Fruit fly (Drosophila melanogaster) whole organism, embryonic: ENCODE results near the gene Sk1.

Source experiments
- Bteb2 ChIP-seq: fragments of 200-800 bp; sonication (Bioruptor generic); optimal IDR thresholded peaks from 2 replicates; lab custom pipeline; 2016; ENCODE audit warnings: missing biosample characterization, missing genetic modification characterization
- CG10979 ChIP-seq: fragments of 200-800 bp; sonication (Bioruptor generic); optimal IDR thresholded peaks from 2 replicates; lab custom pipeline; 2018; ENCODE audit warnings: missing biosample characterization, mild to moderate bottlenecking, missing genetic modification characterization, moderate library complexity
- CG11456 ChIP-seq: fragments of 200-800 bp; sonication (Bioruptor generic); IDR thresholded peaks from 3 replicates; pipeline ENCODE4 v1.3.6; 2022; ENCODE audit warnings: missing biosample characterization, missing genetic modification characterization
- CG12659 ChIP-seq: fragments of 200-800 bp; sonication (Bioruptor generic); optimal IDR thresholded peaks from 3 replicates; lab custom pipeline; 2017; ENCODE audit warnings: mild to moderate bottlenecking, missing biosample characterization, missing genetic modification reagents, missing genetic modification characterization
- CG14441 ChIP-seq: fragments of 200-800 bp; sonication (Bioruptor generic); IDR thresholded peaks from 2 replicates; pipeline ENCODE4 v1.3.6; 2022; ENCODE audit warnings: missing biosample characterization, missing genetic modification characterization
- CG15073 ChIP-seq: fragments of 200-800 bp; sonication (Bioruptor generic); optimal IDR thresholded peaks from 2 replicates; lab custom pipeline; 2016; ENCODE audit warnings: missing biosample characterization, missing genetic modification characterization
- CG15601 ChIP-seq: fragments of 200-800 bp; sonication (Bioruptor generic); optimal IDR thresholded peaks from 3 replicates; lab custom pipeline; 2019; ENCODE audit warnings: missing biosample characterization, mild to moderate bottlenecking, missing genetic modification characterization, moderate library complexity
- CG3163 ChIP-seq: fragments of 200-800 bp; sonication (Bioruptor generic); optimal IDR thresholded peaks from 3 replicates; lab custom pipeline; 2016; ENCODE audit warnings: missing biosample characterization, missing genetic modification characterization
- CG3847 ChIP-seq: fragments of 200-800 bp; sonication (Bioruptor generic); IDR thresholded peaks from 2 replicates; pipeline ENCODE4 v1.3.6; 2022; ENCODE audit warnings: missing biosample characterization, missing genetic modification characterization
- CG4328 ChIP-seq: fragments of 200-800 bp; sonication (Bioruptor generic); optimal IDR thresholded peaks from 3 replicates; lab custom pipeline; 2017; ENCODE audit warnings: missing biosample characterization, missing genetic modification reagents, missing genetic modification characterization
- CG6689 ChIP-seq: fragments of 200-800 bp; sonication (Bioruptor generic); IDR thresholded peaks from 2 replicates; pipeline ENCODE4 v1.3.6; 2022; ENCODE audit warnings: missing biosample characterization, missing genetic modification characterization
- CG8290 ChIP-seq, 3 experiments: fragments of 200-800 bp; sonication (Bioruptor generic); optimal IDR thresholded peaks; 2 replicates each; lab custom pipeline; 2016 to 2019; ENCODE audit warnings: missing biosample characterization in 3 of 3, missing genetic modification characterization in 3 of 3, mild to moderate bottlenecking in 2 of 3, moderate library complexity in 1 of 3
- CG8388 ChIP-seq: fragments of 200-800 bp; sonication (Bioruptor generic); optimal IDR thresholded peaks from 2 replicates; lab custom pipeline; 2019; ENCODE audit warnings: missing biosample characterization, mild to moderate bottlenecking, missing genetic modification characterization, moderate library complexity
- CG8765 ChIP-seq: fragments of 200-800 bp; sonication (Bioruptor generic); IDR thresholded peaks from 2 replicates; pipeline ENCODE4 v1.3.6; 2022; ENCODE audit warnings: missing biosample characterization, missing genetic modification characterization
- CHES-1-like ChIP-seq: fragments of 200-800 bp; sonication (Bioruptor generic); optimal IDR thresholded peaks from 2 replicates; lab custom pipeline; 2016; ENCODE audit warnings: missing biosample characterization, missing genetic modification characterization
- D19A ChIP-seq: fragments of 200-800 bp; optimal IDR thresholded peaks from 3 replicates; lab custom pipeline; 2019; ENCODE audit warnings: missing biosample characterization, mild to moderate bottlenecking, missing genetic modification characterization, moderate library complexity
- Fer3 ChIP-seq: fragments of 200-800 bp; sonication (Bioruptor generic); optimal IDR thresholded peaks from 2 replicates; lab custom pipeline; 2018; ENCODE audit warnings: missing biosample characterization, mild to moderate bottlenecking, missing genetic modification characterization, moderate library complexity
- HLHmδ ChIP-seq: fragments of 200-800 bp; sonication (Bioruptor generic); optimal IDR thresholded peaks from 2 replicates; lab custom pipeline; 2018; ENCODE audit warnings: missing biosample characterization, mild to moderate bottlenecking, missing genetic modification characterization, moderate library complexity
- HmgD ChIP-seq: fragments of 200-800 bp; sonication (Bioruptor generic); optimal IDR thresholded peaks from 3 replicates; lab custom pipeline; 2016; ENCODE audit warnings: missing biosample characterization, missing genetic modification characterization
- Hr78 ChIP-seq, 2 experiments: fragments of 200-800 bp in 1 of 2; fragments of >200 bp in 1 of 2; sonication (Bioruptor generic) in 1 of 2; optimal IDR thresholded peaks; 2 replicates each; lab custom pipeline; 2017 to 2019; ENCODE audit warnings: missing biosample characterization in 2 of 2, missing genetic modification characterization in 2 of 2, mild to moderate bottlenecking in 1 of 2, moderate library complexity in 1 of 2
- PHDP ChIP-seq: fragments of 200-800 bp; sonication (Bioruptor generic); optimal IDR thresholded peaks from 3 replicates; lab custom pipeline; 2018; ENCODE audit warnings: missing biosample characterization, mild to moderate bottlenecking, missing genetic modification characterization, moderate library complexity
- Rx ChIP-seq: fragments of 200-800 bp; sonication (Bioruptor generic); IDR thresholded peaks from 2 replicates; pipeline ENCODE4 v1.3.6; 2022; ENCODE audit warnings: missing biosample characterization, missing genetic modification characterization
- Spps ChIP-seq: fragments of 200-800 bp; sonication (Bioruptor generic); optimal IDR thresholded peaks from 2 replicates; lab custom pipeline; 2018; ENCODE audit warnings: missing biosample characterization, mild to moderate bottlenecking, missing genetic modification characterization
- Xbp1 ChIP-seq: fragments of 200-800 bp; sonication (Bioruptor generic); optimal IDR thresholded peaks from 3 replicates; lab custom pipeline; 2016; ENCODE audit warnings: missing biosample characterization, mild to moderate bottlenecking, missing genetic modification characterization
- aop ChIP-seq: fragments of 200-800 bp; sonication (Bioruptor generic); IDR thresholded peaks from 2 replicates; pipeline ENCODE4 v1.3.6; 2022; ENCODE audit warnings: missing biosample characterization, missing genetic modification characterization
- ase ChIP-seq: fragments of 200-800 bp; sonication (Bioruptor generic); IDR thresholded peaks from 3 replicates; pipeline ENCODE4 v1.3.6; 2022; ENCODE audit warnings: missing biosample characterization, missing genetic modification characterization
- bowl ChIP-seq: fragments of 200-800 bp; sonication (Bioruptor generic); IDR thresholded peaks from 2 replicates; pipeline ENCODE4 v1.3.6; 2022; ENCODE audit warnings: missing biosample characterization, missing genetic modification characterization
- chif ChIP-seq, 2 experiments: fragments of 200-800 bp; sonication (Bioruptor generic); optimal IDR thresholded peaks; 3 replicates each; lab custom pipeline; 2016; ENCODE audit warnings: missing biosample characterization in 2 of 2, missing genetic modification characterization in 2 of 2
- chinmo ChIP-seq: fragments of 200-800 bp; sonication (Bioruptor generic); IDR thresholded peaks from 4 replicates; pipeline ENCODE4 v1.3.6; 2022; ENCODE audit warnings: missing biosample characterization, missing genetic modification characterization; ENCODE audit not compliant: partially characterized antibody
- cwo ChIP-seq: fragments of 200-800 bp; sonication (Bioruptor generic); optimal IDR thresholded peaks from 3 replicates; lab custom pipeline; 2017; ENCODE audit warnings: missing biosample characterization, missing genetic modification characterization, mild to moderate bottlenecking, moderate library complexity, missing genetic modification reagents
- dpn ChIP-seq, 2 experiments: fragments of 200-800 bp; sonication (Bioruptor generic); optimal IDR thresholded peaks; 3 replicates each; lab custom pipeline; 2016; ENCODE audit warnings: missing biosample characterization in 2 of 2, missing genetic modification characterization in 2 of 2
- fu2 ChIP-seq: fragments of 200-800 bp; sonication (Bioruptor generic); optimal IDR thresholded peaks from 2 replicates; lab custom pipeline; 2016; ENCODE audit warnings: missing biosample characterization, missing genetic modification characterization
- h ChIP-seq: fragments of >200 bp; optimal IDR thresholded peaks from 2 replicates; lab custom pipeline; 2017
- insv ChIP-seq, 2 experiments: fragments of 200-800 bp; sonication (Bioruptor generic); optimal IDR thresholded peaks; 3 replicates each; lab custom pipeline; 2016 to 2018; ENCODE audit warnings: missing biosample characterization in 2 of 2, missing genetic modification characterization in 2 of 2
- ken ChIP-seq: fragments of 200-800 bp; sonication (Bioruptor generic); IDR thresholded peaks from 3 replicates; pipeline ENCODE4 v1.3.6; 2022; ENCODE audit warnings: missing biosample characterization, missing genetic modification characterization
- kni ChIP-seq: fragments of 200-800 bp; sonication (Bioruptor generic); optimal IDR thresholded peaks from 3 replicates; lab custom pipeline; 2017; ENCODE audit warnings: mild to moderate bottlenecking, missing biosample characterization, missing genetic modification reagents, missing genetic modification characterization
- pan ChIP-seq, 4 experiments: fragments of >200 bp in 3 of 4; fragments of 200-800 bp in 1 of 4; sonication (Bioruptor generic) in 1 of 4; optimal IDR thresholded peaks in 3 of 4; IDR thresholded peaks in 1 of 4; 2 replicates each; pipeline versions ENCODE4 v1.3.6 to Lab custom; 2017 to 2022; ENCODE audit warnings: missing biosample characterization in 2 of 4, missing genetic modification characterization in 2 of 4, mixed read lengths in 1 of 4
- phol ChIP-seq: fragments of 200-800 bp; sonication (Bioruptor generic); optimal IDR thresholded peaks from 3 replicates; lab custom pipeline; 2018; ENCODE audit warnings: missing biosample characterization, mild to moderate bottlenecking, missing genetic modification characterization, moderate library complexity
- pita ChIP-seq: fragments of 200-800 bp; sonication (Bioruptor generic); optimal IDR thresholded peaks from 2 replicates; lab custom pipeline; 2017; ENCODE audit warnings: missing biosample characterization, mild to moderate bottlenecking, missing genetic modification characterization
- pnt ChIP-seq: fragments of 200-800 bp; sonication (Bioruptor generic); optimal IDR thresholded peaks from 3 replicates; lab custom pipeline; 2016; ENCODE audit warnings: missing biosample characterization, missing genetic modification characterization
- scrt ChIP-seq: fragments of 200-800 bp; sonication (Bioruptor generic); optimal IDR thresholded peaks from 2 replicates; lab custom pipeline; 2018; ENCODE audit warnings: missing biosample characterization, mild to moderate bottlenecking, missing genetic modification characterization, moderate library complexity
- seq ChIP-seq: fragments of 200-800 bp; sonication (Bioruptor generic); IDR thresholded peaks from 2 replicates; pipeline ENCODE4 v1.3.6; 2022; ENCODE audit warnings: missing biosample characterization, missing genetic modification characterization
- sna ChIP-seq: fragments of 200-800 bp; sonication (Bioruptor generic); IDR thresholded peaks from 2 replicates; pipeline ENCODE4 v1.3.6; 2022; ENCODE audit warnings: missing biosample characterization, missing genetic modification characterization; ENCODE audit not compliant: partially characterized antibody
- so ChIP-seq: fragments of 200-800 bp; sonication (Bioruptor generic); IDR thresholded peaks from 3 replicates; pipeline ENCODE4 v1.3.6; 2022; ENCODE audit warnings: missing biosample characterization, missing genetic modification characterization
- ssp ChIP-seq: fragments of 200-800 bp; sonication (Bioruptor generic); IDR thresholded peaks from 2 replicates; pipeline ENCODE4 v1.3.6; 2022; ENCODE audit warnings: missing biosample characterization, missing genetic modification characterization
- sug ChIP-seq: fragments of 200-800 bp; optimal IDR thresholded peaks from 2 replicates; lab custom pipeline; 2019; ENCODE audit warnings: missing biosample characterization, mild to moderate bottlenecking, missing genetic modification characterization, moderate library complexity
- trh ChIP-seq: fragments of 200-800 bp; sonication (Bioruptor generic); optimal IDR thresholded peaks from 2 replicates; lab custom pipeline; 2016; ENCODE audit warnings: missing biosample characterization, missing genetic modification characterization
- vvl ChIP-seq: fragments of 200-800 bp; sonication (Bioruptor generic); IDR thresholded peaks from 2 replicates; pipeline ENCODE4 v1.3.6; 2022; ENCODE audit warnings: missing biosample characterization, missing genetic modification characterization
- zf30C ChIP-seq: fragments of 200-800 bp; sonication (Bioruptor generic); optimal IDR thresholded peaks from 3 replicates; lab custom pipeline; 2018; ENCODE audit warnings: missing biosample characterization, mild to moderate bottlenecking, missing genetic modification characterization

The Sk1 gene

DNA sequence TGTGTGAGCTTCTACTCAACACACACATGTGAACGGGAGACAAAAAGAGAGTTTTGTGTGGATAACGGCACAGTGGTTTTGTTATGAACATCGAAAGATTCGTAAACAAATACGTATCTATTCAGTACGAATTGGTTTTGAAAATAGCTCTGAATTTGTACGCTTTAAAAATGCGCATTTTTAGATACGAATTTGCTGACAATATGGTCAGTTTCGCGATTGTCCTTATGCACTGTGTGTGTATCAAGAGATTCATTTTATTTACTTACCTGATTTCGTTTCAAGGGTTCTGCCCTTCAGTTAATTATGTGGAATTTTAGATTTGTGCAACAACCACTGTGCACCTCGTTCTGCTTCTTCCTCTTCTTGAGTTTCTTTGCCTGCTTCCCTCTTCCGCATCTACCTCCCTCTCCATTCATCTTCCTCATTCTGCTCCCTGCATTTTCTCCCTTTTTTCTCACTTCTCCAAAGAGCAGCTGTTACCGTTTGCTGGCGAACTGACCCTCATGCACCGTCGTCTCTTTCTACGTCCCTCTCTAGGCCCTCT lies 52.5 kb downstream of the Sk1 start (continued):
- TF ChIP-seq dpn (GFP tag; optimal IDR thresholded peaks at IDR 0.05; lab: Kevin White, UChicago) = peak; percentile 62 to 75
- TF ChIP-seq CG8765 (GFP tag; lab: Robert Waterston, UW) = peak; percentile 71
- TF ChIP-seq chif (GFP tag; optimal IDR thresholded peaks at IDR 0.05; lab: Kevin White, UChicago) = peak; percentile 64 to 88
- TF ChIP-seq CG11456 = no peak
- peak; percentile 40; the same call in 1 of the 3 replicates for TF ChIP-seq ase (GFP tag; lab: Robert Waterston, UW)
- TF ChIP-seq seq = peak; percentile 28; the same call in 1 of the 2 replicates
- 0 out of 3 replicates have a peak, but pooled peaks have one; percentile 46 for TF ChIP-seq ken
- TF ChIP-seq bowl = no peak
- TF ChIP-seq zf30C = no peak
- TF ChIP-seq sug (tag; lab: Kevin White, UChicago) = no peak
- TF ChIP-seq HmgD = no peak
- TF ChIP-seq vvl = peak; percentile 72
- TF ChIP-seq chinmo = no peak
- peak; percentile 65 for TF ChIP-seq CG8290 (GFP tag; optimal IDR thresholded peaks at IDR 0.05; lab: Kevin White, UChicago)
- peak; percentile 25 to 30 for TF ChIP-seq CG8290 (tag; optimal IDR thresholded peaks at IDR 0.05; lab: Kevin White, UChicago)
- no peak for TF ChIP-seq CG4328 (GFP tag; lab: Kevin White, UChicago)
- peak; percentile 73 for TF ChIP-seq kni (GFP tag; lab: Kevin White, UChicago)
- TF ChIP-seq CG3847 (GFP tag; lab: Robert Waterston, UW) = no peak
- TF ChIP-seq CG10979 = peak; percentile 91
- peak; percentile 67 for TF ChIP-seq CHES-1-like (GFP tag; lab: Kevin White, UChicago)
- TF ChIP-seq Hr78 (GFP tag; optimal IDR thresholded peaks at IDR 0.05; lab: Kevin White, UChicago) = peak in 1 of 2 experiments; percentile 52
- TF ChIP-seq PHDP (tag; lab: Kevin White, UChicago) = peak; percentile 71
- TF ChIP-seq D19A (tag; lab: Kevin White, UChicago) = peak; percentile 73
- TF ChIP-seq scrt (GFP tag; lab: Kevin White, UChicago) = no peak
- TF ChIP-seq pnt (GFP tag; lab: Kevin White, UChicago) = peak; percentile 72
- no peak for TF ChIP-seq pan (optimal IDR thresholded peaks at IDR 0.05; lab: Kevin White, UChicago)
- peak in 1 of 2 experiments; percentile 55 for TF ChIP-seq pan (GFP tag; optimal IDR thresholded peaks at IDR 0.05 in 1 of 2, IDR thresholded peaks at IDR 0.05 in 1 of 2)
- TF ChIP-seq CG15601 (tag; lab: Kevin White, UChicago) = peak; percentile 84
- 0 out of 2 replicates have a peak, but pooled peaks have one; percentile 23 for TF ChIP-seq CG14441 (GFP tag; lab: Robert Waterston, UW)
- TF ChIP-seq Spps (tag; lab: Kevin White, UChicago) = peak; percentile 75
- TF ChIP-seq insv (GFP tag; optimal IDR thresholded peaks at IDR 0.05; lab: Kevin White, UChicago) = peak in 1 of 2 experiments; percentile 18
- TF ChIP-seq CG6689 (GFP tag; lab: Robert Waterston, UW) = peak; percentile 70
- TF ChIP-seq Xbp1 (GFP tag; lab: Kevin White, UChicago) = peak; percentile 70
- peak; percentile 8; the same call in 1 of the 3 replicates for TF ChIP-seq so (GFP tag; lab: Robert Waterston, UW)
- peak; percentile 44 for TF ChIP-seq Bteb2 (GFP tag; lab: Kevin White, UChicago)
- no peak for TF ChIP-seq aop
- peak; percentile 27; the same call in 1 of the 2 replicates for TF ChIP-seq Rx (GFP tag; lab: Robert Waterston, UW)
- TF ChIP-seq CG15073 = peak; percentile 8
- TF ChIP-seq CG3163 = peak; percentile 50
- peak; percentile 47 for TF ChIP-seq trh (GFP tag; lab: Kevin White, UChicago)
- peak; percentile 13 for TF ChIP-seq cwo
- TF ChIP-seq sna (GFP tag; lab: Robert Waterston, UW) = no peak
- TF ChIP-seq fu2 (GFP tag; lab: Kevin White, UChicago) = no peak
- no peak for TF ChIP-seq HLHmδ (GFP tag; lab: Kevin White, UChicago)
- peak; percentile 52 for TF ChIP-seq CG12659 (GFP tag; lab: Kevin White, UChicago)
- peak; percentile 21 for TF ChIP-seq Fer3
- TF ChIP-seq h (lab: Kevin White, UChicago) = no peak
- TF ChIP-seq CG8388 (GFP tag; lab: Kevin White, UChicago) = peak; percentile 83
- peak; percentile 85 for TF ChIP-seq phol
- no peak for TF ChIP-seq pita
- TF ChIP-seq ssp (GFP tag; lab: Robert Waterston, UW) = 0 out of 2 replicates have a peak, but pooled peaks have one; percentile 43
